Worm (Caenorhabditis elegans) whole organism, L4/young adult: ENCODE results near the gene nep-17.

Experiments
- W03F9.2 ChIP-seq: fragments of 150-350 bp; optimal IDR thresholded peaks from 2 replicates; lab custom pipeline; 2014; ENCODE audit warnings: missing biosample characterization, missing genetic modification characterization
- dao-5 ChIP-seq: sonication (generic microtip); optimal IDR thresholded peaks from 2 replicates; lab custom pipeline; 2016; ENCODE audit warnings: missing genotype, missing genetic modification characterization, moderate library complexity, missing compliant biosample characterization
- him-1 ChIP-seq: sonication (generic microtip); optimal IDR thresholded peaks from 2 replicates; lab custom pipeline; 2016; ENCODE audit warnings: missing genotype, missing genetic modification reagents, missing genetic modification characterization, missing compliant biosample characterization

ce11 chrII:13542991-13543390 lies 35.4 kb downstream of the nep-17 start:
- TF ChIP-seq him-1 (tag; lab: Kevin White, UChicago) (no peak), W03F9.2 (tag; lab: Kevin White, UChicago) (no peak), dao-5 (no peak)
